Fruit fly (Drosophila melanogaster): ENCODE measurements around the gene CG13919.

The CG13919 gene

dm6 chr3L:1639185-1639812 is 6.0 kb upstream of the CG13919 start, which contains the start of the genes Mettl2 and Bgb (continued):
- TF ChIP-seq ab (GFP tag; optimal IDR thresholded peaks at IDR 0.05) = peak; percentile 49
- peak; percentile 89 for TF ChIP-seq BEAF-32 (GFP tag; optimal IDR thresholded peaks at IDR 0.05)
- peak; percentile 35 for TF ChIP-seq CG3995 (GFP tag; optimal IDR thresholded peaks at IDR 0.05)
- no peak for TF ChIP-seq nau (GFP tag; optimal IDR thresholded peaks at IDR 0.05)
- TF ChIP-seq vvl (GFP tag; IDR thresholded peaks at IDR 0.05) = peak; percentile 81
- TF ChIP-seq Mes4 (GFP tag; optimal IDR thresholded peaks at IDR 0.05) = peak; percentile 36
- TF ChIP-seq CG18011 (GFP tag; optimal IDR thresholded peaks at IDR 0.05) = peak; percentile 36
- peak; percentile 63 for TF ChIP-seq D19B (GFP tag; optimal IDR thresholded peaks at IDR 0.05)
- peak; percentile 61 for TF ChIP-seq Dek (tag; optimal IDR thresholded peaks at IDR 0.05)
- TF ChIP-seq CG13296 (GFP tag; optimal IDR thresholded peaks at IDR 0.05) = peak; percentile 13
- peak; percentile 51 for TF ChIP-seq MBD-R2 (GFP tag; IDR thresholded peaks at IDR 0.05)
- no peak for TF ChIP-seq prd (optimal IDR thresholded peaks at IDR 0.05)
- peak; percentile 91 for TF ChIP-seq prd (GFP tag; IDR thresholded peaks at IDR 0.05)
- TF ChIP-seq CG9727 (GFP tag; optimal IDR thresholded peaks at IDR 0.05) = peak; percentile 72
- peak; percentile 50 for TF ChIP-seq CG13123 (GFP tag; optimal IDR thresholded peaks at IDR 0.05)
- no peak for TF ChIP-seq bigmax (GFP tag; optimal IDR thresholded peaks at IDR 0.05)
- peak; percentile 21 for TF ChIP-seq luna (GFP tag; optimal IDR thresholded peaks at IDR 0.05)
- peak in 1 of 2 experiments; percentile 9 for TF ChIP-seq Trl (optimal IDR thresholded peaks at IDR 0.05)
- TF ChIP-seq Trl (GFP tag; optimal IDR thresholded peaks at IDR 0.05) = peak; percentile 83
- TF ChIP-seq CG2129 (GFP tag; IDR thresholded peaks at IDR 0.05; ENCODE audit: partially characterized antibody) = peak; percentile 57
- TF ChIP-seq bbx (GFP tag; IDR thresholded peaks at IDR 0.05; ENCODE audit: partially characterized antibody) = peak; percentile 41; the same call in 1 of the 2 replicates
- TF ChIP-seq fru (optimal IDR thresholded peaks at IDR 0.05) = no peak
- peak; percentile 2 for TF ChIP-seq lbe (GFP tag; optimal IDR thresholded peaks at IDR 0.05)
- peak; percentile 74 for TF ChIP-seq kay (GFP tag; optimal IDR thresholded peaks at IDR 0.05)
- TF ChIP-seq CG13775 (GFP tag; optimal IDR thresholded peaks at IDR 0.05) = peak; percentile 80
- TF ChIP-seq CG12391 (tag; optimal IDR thresholded peaks at IDR 0.05) = peak; percentile 75
- TF ChIP-seq knrl (GFP tag; IDR thresholded peaks at IDR 0.05; ENCODE audit: partially characterized antibody) = peak; percentile 87
- peak; percentile 62; the same call in 2 of the 3 replicates for TF ChIP-seq Opbp (GFP tag; IDR thresholded peaks at IDR 0.05; ENCODE audit: partially characterized antibody)
- no peak for TF ChIP-seq Lpt (GFP tag; optimal IDR thresholded peaks at IDR 0.05)
- TF ChIP-seq gcm2 (GFP tag; optimal IDR thresholded peaks at IDR 0.05) = no peak
- TF ChIP-seq NK7.1 (GFP tag; optimal IDR thresholded peaks at IDR 0.05) = peak; percentile 48
- TF ChIP-seq CG15601 (tag; optimal IDR thresholded peaks at IDR 0.05) = no peak
- TF ChIP-seq CG18764 (GFP tag; optimal IDR thresholded peaks at IDR 0.05) = peak; percentile 72
- TF ChIP-seq CG2120 (GFP tag; optimal IDR thresholded peaks at IDR 0.05) = peak; percentile 88
- peak; percentile 69 for TF ChIP-seq CG10366 (GFP tag; IDR thresholded peaks at IDR 0.05)
- TF ChIP-seq gfzf (GFP tag; optimal IDR thresholded peaks at IDR 0.05) = peak; percentile 64
- no peak for TF ChIP-seq eve (GFP tag; optimal IDR thresholded peaks at IDR 0.05)
- TF ChIP-seq Meics (GFP tag; optimal IDR thresholded peaks at IDR 0.05) = peak; percentile 75
- TF ChIP-seq yki (optimal IDR thresholded peaks at IDR 0.05) = no peak
- peak; percentile 25; the same call in 1 of the 2 replicates for TF ChIP-seq Awh (GFP tag; IDR thresholded peaks at IDR 0.05)
- peak; percentile 87 for TF ChIP-seq Xbp1 (GFP tag; optimal IDR thresholded peaks at IDR 0.05)
- peak; percentile 76 for TF ChIP-seq Xrp1 (GFP tag; IDR thresholded peaks at IDR 0.05)
- TF ChIP-seq CG8924 (tag; optimal IDR thresholded peaks at IDR 0.05) = peak; percentile 60
- peak; percentile 57 for TF ChIP-seq CG8290 (GFP tag; optimal IDR thresholded peaks at IDR 0.05)
- TF ChIP-seq CG8290 (tag; optimal IDR thresholded peaks at IDR 0.05) = no peak
- peak; percentile 75 for TF ChIP-seq CG7357 (GFP tag; IDR thresholded peaks at IDR 0.05)
- peak; percentile 81 for TF ChIP-seq CG8765 (GFP tag; IDR thresholded peaks at IDR 0.05)
- no peak for TF ChIP-seq nerfin-2 (GFP tag; IDR thresholded peaks at IDR 0.05; ENCODE audit: partially characterized antibody)
- TF ChIP-seq hkb (optimal IDR thresholded peaks at IDR 0.05) = peak; percentile 64
- TF ChIP-seq hkb (GFP tag; IDR thresholded peaks at IDR 0.05) = peak; percentile 37; the same call in 1 of the 2 replicates
- TF ChIP-seq CG12236 (GFP tag; optimal IDR thresholded peaks at IDR 0.05) = peak; percentile 20
- TF ChIP-seq Dbx (GFP tag; IDR thresholded peaks at IDR 0.05) = peak; percentile 81
